Worm (Caenorhabditis elegans) whole organism, early embryonic: Measurements from ENCODE around the gene grl-20.

Experiments
- B0310.2 ChIP-seq: sonication (generic microtip); optimal IDR thresholded peaks from 2 replicates; lab custom pipeline; 2016; ENCODE audit warnings: mild to moderate bottlenecking, missing genetic modification characterization, missing compliant biosample characterization
- F13C5.2 ChIP-seq: sonication (generic microtip); optimal IDR thresholded peaks from 2 replicates; lab custom pipeline; 2017; ENCODE audit warnings: mild to moderate bottlenecking, missing genetic modification characterization, inconsistent platforms, missing compliant biosample characterization
- aly-1 ChIP-seq: sonication (generic microtip); optimal IDR thresholded peaks from 2 replicates; lab custom pipeline; 2016; ENCODE audit warnings: missing genetic modification characterization, missing compliant biosample characterization
- ama-1 ChIP-seq: fragments of 150-350 bp; optimal IDR thresholded peaks from 2 replicates; lab custom pipeline; 2014
- ceh-13 ChIP-seq: fragments of 200-800 bp; sonication (Bioruptor generic); optimal IDR thresholded peaks from 2 replicates; lab custom pipeline; 2018; ENCODE audit warnings: mild to moderate bottlenecking, missing genetic modification characterization, missing compliant biosample characterization
- ceh-36 ChIP-seq: sonication (generic microtip); optimal IDR thresholded peaks from 2 replicates; lab custom pipeline; 2016; ENCODE audit warnings: missing genetic modification characterization, inconsistent platforms, missing compliant biosample characterization
- ets-7 ChIP-seq: sonication (generic microtip); optimal IDR thresholded peaks from 2 replicates; lab custom pipeline; 2016; ENCODE audit warnings: missing genotype, missing genetic modification characterization, missing compliant biosample characterization
- flt-1 ChIP-seq: fragments of 200-800 bp; sonication (Bioruptor generic); IDR thresholded peaks from 2 replicates; pipeline ENCODE4 v1.3.6; 2022; ENCODE audit warnings: missing genetic modification characterization, missing compliant biosample characterization
- hmbx-1 ChIP-seq: sonication (generic microtip); optimal IDR thresholded peaks from 2 replicates; lab custom pipeline; 2016; ENCODE audit warnings: mild to moderate bottlenecking, missing genetic modification characterization, missing compliant biosample characterization
- hmg-4 ChIP-seq: fragments of 200-800 bp; sonication (Bioruptor generic); optimal IDR thresholded peaks from 2 replicates; lab custom pipeline; 2018; ENCODE audit warnings: mild to moderate bottlenecking, missing genetic modification characterization, missing compliant biosample characterization
- hnd-1 ChIP-seq: sonication (generic microtip); optimal IDR thresholded peaks from 2 replicates; lab custom pipeline; 2016; ENCODE audit warnings: missing genetic modification characterization, missing compliant biosample characterization
- pes-1 ChIP-seq: fragments of 200-800 bp; sonication (Bioruptor generic); IDR thresholded peaks from 2 replicates; pipeline ENCODE4 v1.3.6; 2022; ENCODE audit warnings: missing genetic modification reagents, missing genetic modification characterization, missing compliant biosample characterization
- scrt-1 ChIP-seq: fragments of 200-800 bp; sonication (Bioruptor generic); IDR thresholded peaks from 2 replicates; pipeline ENCODE4 v1.3.6; 2022; ENCODE audit warnings: missing genetic modification characterization, missing compliant biosample characterization
- sea-1 ChIP-seq: fragments of 200-800 bp; sonication (Bioruptor generic); conservative IDR thresholded peaks from 2 replicates; pipeline ENCODE4 v1.3.6; 2022; ENCODE audit warnings: missing genetic modification characterization, missing compliant biosample characterization
- tbx-11 ChIP-seq: fragments of 200-800 bp; sonication (Bioruptor generic); IDR thresholded peaks from 2 replicates; pipeline ENCODE4 v1.3.6; 2022; ENCODE audit warnings: missing genetic modification characterization, missing compliant biosample characterization
- tbx-37 ChIP-seq: fragments of 200-800 bp; sonication (Bioruptor generic); conservative IDR thresholded peaks from 2 replicates; pipeline ENCODE4 v1.3.6; 2022; ENCODE audit warnings: missing genetic modification reagents, missing genetic modification characterization, missing compliant biosample characterization
- tra-4 ChIP-seq: sonication (generic microtip); optimal IDR thresholded peaks from 2 replicates; lab custom pipeline; 2017; ENCODE audit warnings: missing genetic modification characterization, missing compliant biosample characterization

The grl-20 gene

DNA sequence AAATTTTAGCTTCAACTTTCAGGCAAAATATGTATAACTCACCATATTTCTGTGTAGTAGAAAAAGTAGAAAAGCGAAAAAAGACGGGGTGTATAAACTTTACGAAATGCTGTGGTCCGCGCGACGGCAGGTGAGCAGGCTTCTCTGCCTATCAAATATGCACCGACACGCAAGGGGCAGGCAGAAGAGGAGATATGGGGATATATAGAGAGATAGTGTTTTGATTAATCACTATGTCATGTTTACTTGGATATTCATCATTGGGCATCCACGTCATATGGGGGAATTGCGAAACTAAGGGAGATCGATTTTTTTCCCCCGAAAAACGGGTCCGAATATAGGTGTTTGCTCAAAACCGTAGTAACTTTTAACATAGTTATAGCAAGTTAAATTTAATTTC, 30.4 kb upstream of the grl-20 start, which contains the start of gene gcy-37:
TSS of gene gcy-37 (minus strand) at position 101 of the 400 bp plus-strand sequence.
- TF ChIP-seq ets-7 (tag; lab: Kevin White, UChicago) = no peak
- TF ChIP-seq tbx-37 (GFP tag; lab: Robert Waterston, UW) = no peak
- no peak for TF ChIP-seq hmbx-1 (tag; lab: Kevin White, UChicago)
- no peak for TF ChIP-seq flt-1 (GFP tag; lab: Robert Waterston, UW)
- TF ChIP-seq ceh-36 (tag; lab: Kevin White, UChicago) = no peak
- TF ChIP-seq scrt-1 = no peak
- no peak for TF ChIP-seq aly-1 (tag; lab: Kevin White, UChicago)
- TF ChIP-seq pes-1 = no peak
- TF ChIP-seq tra-4 = no peak
- TF ChIP-seq ama-1 (lab: Kevin White, UChicago) = no peak
- TF ChIP-seq B0310.2 = no peak
- no peak for TF ChIP-seq tbx-11 (GFP tag; lab: Robert Waterston, UW)
- TF ChIP-seq hnd-1 (tag; lab: Kevin White, UChicago) = no peak

ce11 chrIV:2156239-2156638, 27.6 kb upstream of the grl-20 start:
- TF ChIP-seq ceh-13 (GFP tag; lab: Kevin White, UChicago) (no peak), hmg-4 (GFP tag; lab: Kevin White, UChicago) (no peak), F13C5.2 (tag; lab: Kevin White, UChicago) (no peak)

DNA sequence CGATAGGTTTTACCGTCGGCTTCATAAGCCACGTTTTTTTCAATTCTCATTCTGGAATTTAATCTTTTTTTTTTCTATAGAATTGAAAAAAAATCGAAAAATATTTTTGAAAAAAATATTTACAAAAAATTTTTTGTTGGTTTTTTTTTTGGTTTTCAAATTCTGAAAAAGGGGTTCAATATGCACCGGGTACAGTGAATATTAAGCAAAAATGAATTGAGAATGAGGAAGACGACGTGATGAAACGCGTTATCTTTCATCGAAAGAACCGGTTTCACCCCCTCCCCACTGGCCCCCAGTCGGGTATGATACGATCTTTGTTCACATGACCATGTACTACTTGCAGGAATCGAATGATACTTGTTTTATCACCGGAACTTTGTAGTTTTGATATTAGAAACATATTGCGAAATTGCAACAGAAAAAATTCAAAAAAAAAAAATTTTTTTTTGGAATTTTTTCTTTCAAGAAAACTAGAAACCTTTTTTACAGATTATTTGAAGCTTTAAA, 20.6 kb upstream of the grl-20 start, which contains the start of gene C54E4.5:
TSS of gene C54E4.5 (minus strand) at position 51 of the 510 bp plus-strand sequence.
- no peak for TF ChIP-seq B0310.2

DNA sequence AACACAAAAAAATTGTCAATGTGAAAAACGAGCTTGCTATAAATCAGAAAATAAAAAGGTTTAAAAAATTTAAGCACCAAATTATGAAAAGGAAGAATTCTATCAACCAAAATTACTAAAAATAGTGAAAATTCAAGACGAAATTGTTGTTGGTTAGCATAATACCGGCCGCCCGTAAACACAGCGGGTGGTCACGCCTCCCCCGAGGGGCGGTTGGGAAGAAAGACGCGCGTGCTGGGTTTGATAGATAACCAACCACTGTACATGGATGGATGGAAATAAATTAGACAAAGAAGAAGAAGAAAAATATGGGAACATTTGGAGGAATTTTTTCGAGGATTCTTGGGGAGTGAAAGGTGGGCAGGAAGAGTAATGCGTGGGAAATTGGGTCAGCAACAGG, 13.7 kb upstream of the grl-20 start:
- TF ChIP-seq sea-1 (GFP tag; lab: Robert Waterston, UW) = no peak
- no peak for TF ChIP-seq ets-7 (tag; lab: Kevin White, UChicago)
- TF ChIP-seq tbx-37 (GFP tag; lab: Robert Waterston, UW) = no peak
- no peak for TF ChIP-seq hnd-1 (tag; lab: Kevin White, UChicago)
- no peak for TF ChIP-seq scrt-1
- no peak for TF ChIP-seq ama-1 (lab: Kevin White, UChicago)
- TF ChIP-seq hmbx-1 (tag; lab: Kevin White, UChicago) = no peak
- no peak for TF ChIP-seq ceh-13 (GFP tag; lab: Kevin White, UChicago)
- no peak for TF ChIP-seq pes-1

DNA sequence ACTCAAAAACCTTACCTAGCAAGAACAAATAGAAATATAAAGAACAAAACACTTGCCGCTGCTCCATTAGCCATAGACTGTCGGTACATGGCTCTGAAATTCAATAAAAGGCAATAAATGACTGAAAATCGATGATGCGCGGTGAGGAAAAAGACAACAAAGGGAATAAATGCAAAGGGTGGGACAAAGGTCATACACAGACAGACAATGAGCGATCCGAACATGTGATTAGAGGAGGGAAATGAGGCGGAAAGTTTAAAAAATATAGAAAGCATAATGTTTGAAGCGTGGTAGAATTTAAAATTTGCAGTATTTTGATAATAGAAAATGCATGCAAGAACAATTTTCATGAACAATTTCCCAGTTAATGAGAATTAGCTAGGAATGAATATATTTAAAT, 11.9 kb upstream of the grl-20 start, which contains the start of gene C54E4.12:
TSS of gene C54E4.12 (minus strand) at position 101 of the 400 bp plus-strand sequence.
- TF ChIP-seq pes-1 (no peak), ama-1 (lab: Kevin White, UChicago) (no peak), tbx-11 (GFP tag; lab: Robert Waterston, UW) (no peak), flt-1 (GFP tag; lab: Robert Waterston, UW) (no peak), B0310.2 (no peak), sea-1 (GFP tag; lab: Robert Waterston, UW) (no peak), ceh-36 (tag; lab: Kevin White, UChicago) (no peak), ceh-13 (GFP tag; lab: Kevin White, UChicago) (no peak), scrt-1 (no peak), tbx-37 (GFP tag; lab: Robert Waterston, UW) (no peak), hnd-1 (tag; lab: Kevin White, UChicago) (no peak), hmbx-1 (tag; lab: Kevin White, UChicago) (no peak), tra-4 (no peak), hmg-4 (GFP tag; lab: Kevin White, UChicago) (no peak), F13C5.2 (tag; lab: Kevin White, UChicago) (no peak), aly-1 (tag; lab: Kevin White, UChicago) (no peak), ets-7 (tag; lab: Kevin White, UChicago) (no peak)

ce11 chrIV:2137478-2137877, 8.8 kb upstream of the grl-20 start:
- no peak for TF ChIP-seq hmg-4 (GFP tag; lab: Kevin White, UChicago)
- TF ChIP-seq ets-7 (tag; lab: Kevin White, UChicago) = no peak
- no peak for TF ChIP-seq ama-1 (lab: Kevin White, UChicago)
- TF ChIP-seq pes-1 = no peak
- no peak for TF ChIP-seq aly-1 (tag; lab: Kevin White, UChicago)
- no peak for TF ChIP-seq sea-1 (GFP tag; lab: Robert Waterston, UW)

DNA sequence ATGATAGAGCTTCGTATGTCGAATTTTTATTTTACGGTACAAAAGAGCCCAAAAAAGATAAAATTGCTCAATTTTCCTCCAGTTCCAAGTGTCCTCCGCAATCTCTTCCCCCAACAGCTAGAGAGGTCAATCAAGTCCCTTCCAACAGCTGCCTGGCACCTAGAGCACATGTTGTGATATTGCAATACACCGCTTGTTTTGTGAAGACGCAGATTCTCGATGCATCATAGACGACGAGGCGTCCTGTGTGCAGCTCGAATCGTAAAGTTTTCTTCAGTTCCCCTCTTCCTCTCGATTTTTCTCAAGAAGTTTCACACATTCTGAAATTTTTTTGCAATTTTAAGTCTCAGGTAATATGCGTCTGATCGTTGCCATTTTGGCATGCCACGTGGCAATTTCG, 7.9 kb upstream of the grl-20 start, which contains the start of gene test-1:
TSS of gene test-1 (plus strand) at position 345 of the 400 bp plus-strand sequence.
- no peak for TF ChIP-seq ceh-36 (tag; lab: Kevin White, UChicago)
- no peak for TF ChIP-seq pes-1
- TF ChIP-seq sea-1 (GFP tag; lab: Robert Waterston, UW) = no peak
- TF ChIP-seq tbx-37 (GFP tag; lab: Robert Waterston, UW) = no peak
- TF ChIP-seq hmbx-1 (tag; lab: Kevin White, UChicago) = no peak
- TF ChIP-seq aly-1 (tag; lab: Kevin White, UChicago) = no peak
- TF ChIP-seq tra-4 = no peak
- TF ChIP-seq B0310.2 = no peak
- TF ChIP-seq scrt-1 = no peak
- no peak for TF ChIP-seq hmg-4 (GFP tag; lab: Kevin White, UChicago)
- no peak for TF ChIP-seq tbx-11 (GFP tag; lab: Robert Waterston, UW)
- no peak for TF ChIP-seq ceh-13 (GFP tag; lab: Kevin White, UChicago)
- TF ChIP-seq ets-7 (tag; lab: Kevin White, UChicago) = no peak
- no peak for TF ChIP-seq ama-1 (lab: Kevin White, UChicago)
- TF ChIP-seq flt-1 (GFP tag; lab: Robert Waterston, UW) = no peak

- TF ChIP-seq pes-1 = peak; percentile 57
These were observed 7.2 kb upstream of the grl-20 start for ce11 chrIV:2135880-2136279.
